Worm (Caenorhabditis elegans) whole organism, L2 larva: ENCODE measurements around the gene T07D3.4.

Source experiments
- lin-11 ChIP-seq: fragments of 150-350 bp; sonication (generic microtip); optimal IDR thresholded peaks from 2 replicates; lab custom pipeline; 2014; ENCODE audit warnings: missing biosample characterization, missing genetic modification characterization, inconsistent platforms, mixed read lengths
- mbf-1 ChIP-seq: sonication (generic microtip); optimal IDR thresholded peaks from 2 replicates; lab custom pipeline; 2017; ENCODE audit warnings: missing biosample characterization, missing genetic modification characterization
- mdl-1 ChIP-seq, 2 experiments: fragments of 150-350 bp in 1 of 2; sonication (generic microtip) in 1 of 2; optimal IDR thresholded peaks; 2 replicates each; lab custom pipeline; 2017; ENCODE audit warnings: missing biosample characterization in 2 of 2, missing genetic modification characterization in 2 of 2
- ztf-1 ChIP-seq: fragments of 200-800 bp; sonication (Bioruptor generic); conservative IDR thresholded peaks from 2 replicates; pipeline ENCODE4 v1.3.6; 2022; ENCODE audit warnings: missing genetic modification characterization, missing compliant biosample characterization
- ztf-11 ChIP-seq: sonication (generic microtip); optimal IDR thresholded peaks from 2 replicates; lab custom pipeline; 2017; ENCODE audit warnings: missing biosample characterization, missing genetic modification characterization

DNA sequence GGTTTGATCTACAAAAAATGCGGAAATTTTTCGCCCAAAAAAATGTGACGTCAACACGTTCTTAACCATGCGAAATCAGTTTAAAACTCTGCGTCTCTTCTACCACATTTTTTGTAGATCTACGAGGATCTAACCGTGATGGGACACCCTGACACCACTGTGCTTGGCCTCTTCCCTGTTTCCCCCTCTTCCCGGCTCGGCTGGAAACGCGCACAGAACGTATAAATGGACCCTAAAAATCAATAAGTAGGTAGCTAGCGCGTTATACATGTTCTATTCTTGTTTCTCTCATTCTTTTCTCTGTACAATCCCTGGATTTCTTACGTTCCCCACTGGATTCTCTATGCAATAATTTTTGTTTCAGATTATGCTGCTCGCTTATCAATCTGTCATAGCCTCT lies 35.4 kb downstream of the T07D3.4 start, which contains the start of gene fbxc-28:
- TF ChIP-seq ztf-1 (GFP tag; lab: Robert Waterston, UW) = no peak
- no peak for TF ChIP-seq mdl-1 (tag; optimal IDR thresholded peaks at IDR 0.05; lab: Kevin White, UChicago)
- TF ChIP-seq lin-11 = no peak
- TF ChIP-seq ztf-11 (tag; lab: Kevin White, UChicago) = no peak
- TF ChIP-seq mbf-1 (tag; lab: Kevin White, UChicago) = no peak
